Worm (Caenorhabditis elegans): ENCODE results near the gene F27E5.3.

The F27E5.3 gene

ce11 chrII:10172436-10172973, 28.5 kb upstream of the F27E5.3 start, which contains the start of gene wbp-11:
Gene wbp-11, plus strand, starts transcription at chrII:10172923.
- no peak for TF ChIP-seq mdl-1 (tag; optimal IDR thresholded peaks at IDR 0.05)
- TF ChIP-seq snpc-4 (tag; optimal IDR thresholded peaks at IDR 0.05) = no peak
- no peak for TF ChIP-seq unc-62 (GFP tag; optimal IDR thresholded peaks at IDR 0.05)
- TF ChIP-seq ceh-9 (tag; optimal IDR thresholded peaks at IDR 0.05) = no peak
- TF ChIP-seq nfya-1 (tag; optimal IDR thresholded peaks at IDR 0.05; ENCODE audit: insufficient read depth) = peak; percentile 47
- no peak for TF ChIP-seq egl-27 (tag; optimal IDR thresholded peaks at IDR 0.05)
- peak; percentile 10 for TF ChIP-seq hmg-11 (tag; optimal IDR thresholded peaks at IDR 0.05)
- no peak for TF ChIP-seq elt-3 (tag; optimal IDR thresholded peaks at IDR 0.05)
- TF ChIP-seq zag-1 (tag; optimal IDR thresholded peaks at IDR 0.05) = no peak
- peak; percentile 69 for TF ChIP-seq pha-4 (tag; optimal IDR thresholded peaks at IDR 0.05)
- TF ChIP-seq lin-15B (tag; optimal IDR thresholded peaks at IDR 0.05) = peak; percentile 66
- no peak for TF ChIP-seq ceh-82 (tag; optimal IDR thresholded peaks at IDR 0.05)
- TF ChIP-seq nhr-12 (tag; optimal IDR thresholded peaks at IDR 0.05) = no peak
- TF ChIP-seq nhr-23 (tag; optimal IDR thresholded peaks at IDR 0.05) = no peak
- no peak for TF ChIP-seq skn-1 (tag; optimal IDR thresholded peaks at IDR 0.05)
- TF ChIP-seq nhr-67 (tag; optimal IDR thresholded peaks at IDR 0.05) = no peak
- TF ChIP-seq ceh-16 (tag; optimal IDR thresholded peaks at IDR 0.05) = no peak
- no peak for TF ChIP-seq lsy-12 (tag; optimal IDR thresholded peaks at IDR 0.05)
- no peak for TF ChIP-seq nhr-28 (tag; optimal IDR thresholded peaks at IDR 0.05)
- no peak for TF ChIP-seq ztf-11 (tag; optimal IDR thresholded peaks at IDR 0.05)

- TF ChIP-seq nhr-43 (tag; optimal IDR thresholded peaks at IDR 0.05; ENCODE audit: poor library complexity, severe bottlenecking) = no peak
- TF ChIP-seq skn-1 (tag; optimal IDR thresholded peaks at IDR 0.05) = no peak
- no peak for TF ChIP-seq zag-1 (tag; optimal IDR thresholded peaks at IDR 0.05)
- no peak for TF ChIP-seq hmg-11 (tag; optimal IDR thresholded peaks at IDR 0.05)
- TF ChIP-seq nhr-12 (tag; optimal IDR thresholded peaks at IDR 0.05) = no peak
- TF ChIP-seq R02D3.7 (tag; optimal IDR thresholded peaks at IDR 0.05) = no peak
- TF ChIP-seq egl-5 (tag; optimal IDR thresholded peaks at IDR 0.05) = no peak
- TF ChIP-seq ceh-9 (tag; optimal IDR thresholded peaks at IDR 0.05) = no peak
- TF ChIP-seq nhr-237 (tag; optimal IDR thresholded peaks at IDR 0.05) = no peak
- TF ChIP-seq mml-1 (tag; optimal IDR thresholded peaks at IDR 0.05) = no peak
- no peak for TF ChIP-seq nhr-67 (tag; optimal IDR thresholded peaks at IDR 0.05)
- no peak for TF ChIP-seq elt-3 (tag; optimal IDR thresholded peaks at IDR 0.05)
- TF ChIP-seq lsy-12 (tag; optimal IDR thresholded peaks at IDR 0.05) = no peak
- TF ChIP-seq fkh-10 (GFP tag; optimal IDR thresholded peaks at IDR 0.05) = no peak
- no peak for TF ChIP-seq ama-1 (optimal IDR thresholded peaks at IDR 0.05)
- TF ChIP-seq nhr-11 (tag; optimal IDR thresholded peaks at IDR 0.05) = no peak
- no peak for TF ChIP-seq egl-27 (tag; optimal IDR thresholded peaks at IDR 0.05)
Measured at ce11 chrII:10170837-10171318, 26.9 kb upstream of the F27E5.3 start, which contains the start of gene gpd-4. Gene gpd-4, plus strand, starts transcription at chrII:10171268.

- TF ChIP-seq unc-39 (tag; optimal IDR thresholded peaks at IDR 0.05) (no peak), eor-1 (tag; optimal IDR thresholded peaks at IDR 0.05) (no peak), mml-1 (tag; optimal IDR thresholded peaks at IDR 0.05) (no peak), aly-2 (tag; optimal IDR thresholded peaks at IDR 0.05) (no peak), fos-1 (tag; optimal IDR thresholded peaks at IDR 0.05) (no peak), nhr-23 (tag; optimal IDR thresholded peaks at IDR 0.05) (peak; percentile 26), lin-39 (tag; optimal IDR thresholded peaks at IDR 0.05) (peak; percentile 43), nhr-43 (tag; optimal IDR thresholded peaks at IDR 0.05; ENCODE audit: poor library complexity, severe bottlenecking) (no peak), nhr-77 (tag; optimal IDR thresholded peaks at IDR 0.05) (no peak), elt-3 (tag; optimal IDR thresholded peaks at IDR 0.05) (no peak), snpc-4 (tag; optimal IDR thresholded peaks at IDR 0.05) (no peak), lsy-12 (tag; optimal IDR thresholded peaks at IDR 0.05) (peak; percentile 19), nhr-11 (tag; optimal IDR thresholded peaks at IDR 0.05) (peak; percentile 95), elt-2 (tag; optimal IDR thresholded peaks at IDR 0.05) (peak; percentile 47), mdl-1 (tag; optimal IDR thresholded peaks at IDR 0.05) (no peak), fkh-10 (GFP tag; optimal IDR thresholded peaks at IDR 0.05) (peak; percentile 4), nhr-67 (tag; optimal IDR thresholded peaks at IDR 0.05) (no peak), pha-4 (tag; optimal IDR thresholded peaks at IDR 0.05) (peak; percentile 70), ceh-9 (tag; optimal IDR thresholded peaks at IDR 0.05) (no peak), hmg-11 (tag; optimal IDR thresholded peaks at IDR 0.05) (peak; percentile 96), tbx-2 (tag; optimal IDR thresholded peaks at IDR 0.05) (peak; percentile 46), R02D3.7 (tag; optimal IDR thresholded peaks at IDR 0.05) (no peak), pqm-1 (tag; optimal IDR thresholded peaks at IDR 0.05) (peak; percentile 4), ztf-11 (tag; optimal IDR thresholded peaks at IDR 0.05) (no peak), ztf-4 (tag; optimal IDR thresholded peaks at IDR 0.05) (no peak), nhr-28 (tag; optimal IDR thresholded peaks at IDR 0.05) (no peak), lin-15B (tag; optimal IDR thresholded peaks at IDR 0.05) (peak; percentile 55), sea-2 (GFP tag; optimal IDR thresholded peaks at IDR 0.05) (no peak), elt-1 (tag; optimal IDR thresholded peaks at IDR 0.05) (no peak), jun-1 (tag; optimal IDR thresholded peaks at IDR 0.05) (no peak), ZK546.5 (tag; optimal IDR thresholded peaks at IDR 0.05) (no peak), unc-62 (GFP tag; optimal IDR thresholded peaks at IDR 0.05) (no peak), nhr-237 (tag; optimal IDR thresholded peaks at IDR 0.05) (no peak), fkh-2 (tag; optimal IDR thresholded peaks at IDR 0.05) (no peak), zag-1 (tag; optimal IDR thresholded peaks at IDR 0.05) (no peak)
Measured at ce11 chrII:10168905-10169782, 25.2 kb upstream of the F27E5.3 start, which contains the start of gene daf-19. Gene daf-19, minus strand, starts transcription at chrII:10169346.
